Worm (Caenorhabditis elegans) whole organism, young adult: ENCODE results near the gene str-48.

ENCODE experiments used
- B0261.1 ChIP-seq: sonication (generic microtip); optimal IDR thresholded peaks from 2 replicates; lab custom pipeline; 2016; ENCODE audit warnings: mild to moderate bottlenecking, missing genetic modification characterization, moderate library complexity, missing compliant biosample characterization
- ama-1 ChIP-seq, 3 experiments: fragments of 150-350 bp in 1 of 3; sonication (generic microtip) in 2 of 3; optimal IDR thresholded peaks; 2 replicates each; lab custom pipeline; 2014 to 2018; ENCODE audit warnings: missing biosample characterization in 2 of 3, missing genetic modification characterization in 2 of 3, missing genetic modification reagents in 2 of 3
- bed-1 ChIP-seq: fragments of 200-800 bp; sonication (Bioruptor generic); IDR thresholded peaks from 2 replicates; pipeline ENCODE4 v1.3.6; 2022; ENCODE audit warnings: missing genetic modification reagents, missing genetic modification characterization, missing compliant biosample characterization
- ceh-40 ChIP-seq: fragments of 200-800 bp; sonication (Bioruptor generic); IDR thresholded peaks from 2 replicates; pipeline ENCODE4 v1.3.6; 2022; ENCODE audit warnings: missing genetic modification characterization, missing compliant biosample characterization
- dpff-1 ChIP-seq: sonication (generic microtip); optimal IDR thresholded peaks from 2 replicates; lab custom pipeline; 2017; ENCODE audit warnings: mild to moderate bottlenecking, missing genetic modification characterization, missing compliant biosample characterization
- ets-4 ChIP-seq: fragments of 200-800 bp; sonication (Bioruptor generic); optimal IDR thresholded peaks from 2 replicates; lab custom pipeline; 2018; ENCODE audit warnings: mild to moderate bottlenecking, missing genetic modification characterization, missing compliant biosample characterization
- fkh-3 ChIP-seq: sonication (generic microtip); optimal IDR thresholded peaks from 2 replicates; lab custom pipeline; 2016; ENCODE audit warnings: mild to moderate bottlenecking, missing genetic modification characterization, missing compliant biosample characterization
- him-1 ChIP-seq: sonication (generic microtip); optimal IDR thresholded peaks from 2 replicates; lab custom pipeline; 2016; ENCODE audit warnings: missing genotype, missing genetic modification reagents, missing genetic modification characterization, missing compliant biosample characterization
- madf-10 ChIP-seq: sonication (generic microtip); optimal IDR thresholded peaks from 2 replicates; lab custom pipeline; 2016; ENCODE audit warnings: mild to moderate bottlenecking, missing genetic modification characterization, missing compliant biosample characterization
- mcd-1 ChIP-seq: fragments of 200-800 bp; sonication (Bioruptor generic); IDR thresholded peaks from 2 replicates; pipeline ENCODE4 v1.3.6; 2022; ENCODE audit warnings: missing genetic modification reagents, missing genetic modification characterization, missing compliant biosample characterization
- nfyb-1 ChIP-seq: fragments of 200-800 bp; sonication (Bioruptor generic); IDR thresholded peaks from 2 replicates; pipeline ENCODE4 v1.3.6; 2022; ENCODE audit warnings: missing genetic modification reagents, missing genetic modification characterization, missing compliant biosample characterization
- tbx-9 ChIP-seq: sonication (generic microtip); optimal IDR thresholded peaks from 2 replicates; lab custom pipeline; 2016; ENCODE audit warnings: borderline replicate concordance, missing genetic modification characterization, inconsistent platforms, missing compliant biosample characterization

- TF ChIP-seq fkh-3 (tag; lab: Kevin White, UChicago): no peak
- no peak for TF ChIP-seq B0261.1 (tag; lab: Kevin White, UChicago)
- TF ChIP-seq him-1 (tag; lab: Kevin White, UChicago): no peak
- no peak for TF ChIP-seq ama-1 (optimal IDR thresholded peaks at IDR 0.05; lab: Kevin White, UChicago)
- no peak for TF ChIP-seq ama-1 (GFP tag; optimal IDR thresholded peaks at IDR 0.05; lab: Kevin White, UChicago)
- TF ChIP-seq ets-4 (GFP tag; lab: Kevin White, UChicago): no peak
- TF ChIP-seq madf-10 (tag; lab: Kevin White, UChicago): no peak
- no peak for TF ChIP-seq dpff-1
- TF ChIP-seq ceh-40 (GFP tag; lab: Robert Waterston, UW): no peak
- no peak for TF ChIP-seq bed-1 (GFP tag; lab: Robert Waterston, UW)
- no peak for TF ChIP-seq tbx-9 (tag; lab: Kevin White, UChicago)
- TF ChIP-seq nfyb-1 (GFP tag; lab: Robert Waterston, UW): no peak
- no peak for TF ChIP-seq mcd-1 (GFP tag; lab: Robert Waterston, UW)
Observed at ce11 chrIV:7072110-7072509, 49.7 kb upstream of the str-48 start, which contains the start of gene srg-48.
